Worm (Caenorhabditis elegans) whole organism, L1 larva: ENCODE results near the gene C33D9.13.

Experiments
- ceh-90 ChIP-seq: sonication (generic microtip); optimal IDR thresholded peaks from 2 replicates; lab custom pipeline; 2016; ENCODE audit warnings: missing genetic modification characterization, missing compliant biosample characterization
- lin-14 ChIP-seq: fragments of 200-800 bp; sonication (Bioruptor generic); optimal IDR thresholded peaks from 2 replicates; lab custom pipeline; 2018; ENCODE audit warnings: mild to moderate bottlenecking, missing genetic modification characterization, moderate library complexity, missing compliant biosample characterization
- nhr-11 ChIP-seq: fragments of 150-350 bp; optimal IDR thresholded peaks from 2 replicates; lab custom pipeline; 2014; ENCODE audit warnings: missing biosample characterization, missing genetic modification characterization
- nhr-28 ChIP-seq: fragments of 150-350 bp; optimal IDR thresholded peaks from 2 replicates; lab custom pipeline; 2014; ENCODE audit warnings: missing biosample characterization, missing genetic modification characterization
- nhr-76 ChIP-seq: sonication (generic microtip); optimal IDR thresholded peaks from 2 replicates; lab custom pipeline; 2017; ENCODE audit warnings: missing biosample characterization, missing genetic modification characterization
- rnt-1 ChIP-seq: sonication (generic microtip); optimal IDR thresholded peaks from 2 replicates; lab custom pipeline; 2016; ENCODE audit warnings: mild to moderate bottlenecking, missing genetic modification characterization, moderate library complexity, missing compliant biosample characterization
- unc-130 ChIP-seq: fragments of 150-350 bp; optimal IDR thresholded peaks from 2 replicates; lab custom pipeline; 2017; ENCODE audit warnings: missing biosample characterization, missing genetic modification characterization, inconsistent platforms
- unc-62 ChIP-seq: fragments of 150-350 bp; optimal IDR thresholded peaks from 2 replicates; lab custom pipeline; 2014; ENCODE audit warnings: missing biosample characterization, missing genetic modification reagents, missing genetic modification characterization
- xbp-1 ChIP-seq: sonication (generic microtip); optimal IDR thresholded peaks from 2 replicates; lab custom pipeline; 2016; ENCODE audit warnings: missing genetic modification characterization, missing compliant biosample characterization
- ztf-11 ChIP-seq, 2 experiments: sonication (generic microtip); optimal IDR thresholded peaks; 2 replicates each; lab custom pipeline; 2016 to 2017; ENCODE audit warnings: missing genetic modification characterization in 2 of 2, missing biosample characterization in 1 of 2, missing compliant biosample characterization in 1 of 2

- TF ChIP-seq lin-14 (no peak), nhr-11 (tag; lab: Kevin White, UChicago) (no peak), rnt-1 (no peak), ztf-11 (tag; optimal IDR thresholded peaks at IDR 0.05; lab: Kevin White, UChicago) (no peak), xbp-1 (tag; lab: Kevin White, UChicago) (no peak), ceh-90 (tag; lab: Kevin White, UChicago) (no peak), unc-130 (no peak), nhr-28 (tag; lab: Kevin White, UChicago) (no peak), nhr-76 (tag; lab: Kevin White, UChicago) (no peak), unc-62 (no peak)
Measured at ce11 chrIV:8807327-8807726, 22.2 kb upstream of the C33D9.13 start.
